Worm (Caenorhabditis elegans): ENCODE data around the gene mtss-1.

The mtss-1 gene

ce11 chrIII:8801864-8802818 lies 34.0 kb downstream of the mtss-1 start (continued):
- TF ChIP-seq hlh-11 (tag; optimal IDR thresholded peaks at IDR 0.05) (peak; percentile 100), T20F7.1 (GFP tag; optimal IDR thresholded peaks at IDR 0.05) (peak; percentile 87), ama-1 (optimal IDR thresholded peaks at IDR 0.05) (peak; percentile 42), fos-1 (tag; optimal IDR thresholded peaks at IDR 0.05) (peak; percentile 87), nhr-41 (GFP tag; IDR thresholded peaks at IDR 0.05) (peak; percentile 47; the same call in 1 of the 2 replicates), fkh-10 (GFP tag; optimal IDR thresholded peaks at IDR 0.05) (peak; percentile 90), zag-1 (tag; optimal IDR thresholded peaks at IDR 0.05) (peak; percentile 64), lim-7 (GFP tag; IDR thresholded peaks at IDR 0.05) (0 out of 2 replicates have a peak, but pooled peaks have one; percentile 3), jun-1 (tag; optimal IDR thresholded peaks at IDR 0.05) (peak; percentile 94), madf-5 (GFP tag; IDR thresholded peaks at IDR 0.05) (0 out of 4 replicates have a peak, but pooled peaks of 1 of the 2 experiments have one; percentile 5), mdl-1 (tag; optimal IDR thresholded peaks at IDR 0.05) (peak; percentile 94 to 98), daf-19 (GFP tag; conservative IDR thresholded peaks at IDR 0.05) (0 out of 2 replicates have a peak, but pooled peaks have one; percentile 58), dmd-8 (GFP tag; IDR thresholded peaks at IDR 0.05) (no peak), snpc-1.2 (GFP tag; IDR thresholded peaks at IDR 0.05) (peak; percentile 29; the same call in 1 of the 2 replicates), ceh-28 (tag; optimal IDR thresholded peaks at IDR 0.05) (peak; percentile 68), Y75B8A.6 (GFP tag; IDR thresholded peaks at IDR 0.05) (peak; percentile 17; the same call in 1 of the 2 replicates), ceh-20 (GFP tag; IDR thresholded peaks at IDR 0.05) (peak; percentile 73), Y48G9A.11 (GFP tag; IDR thresholded peaks at IDR 0.05) (no peak), nhr-10 (tag; optimal IDR thresholded peaks at IDR 0.05) (peak; percentile 96), lin-29 (GFP tag; IDR thresholded peaks at IDR 0.05) (peak; percentile 44; the same call in 1 of the 2 replicates), ces-1 (GFP tag; optimal IDR thresholded peaks at IDR 0.05) (no peak), daf-16 (GFP tag; optimal IDR thresholded peaks at IDR 0.05) (peak; percentile 79 to 96), daf-16 (tag; optimal IDR thresholded peaks at IDR 0.05) (peak; percentile 82), lin-15B (tag; optimal IDR thresholded peaks at IDR 0.05) (no peak), tag-97 (GFP tag; IDR thresholded peaks at IDR 0.05) (no peak), hlh-30 (tag; optimal IDR thresholded peaks at IDR 0.05; ENCODE audit: insufficient read depth) (peak; percentile 98), tra-1 (GFP tag; IDR thresholded peaks at IDR 0.05) (peak; percentile 70), php-3 (GFP tag; IDR thresholded peaks at IDR 0.05) (no peak), saeg-2 (GFP tag; IDR thresholded peaks at IDR 0.05) (peak; percentile 82), nhr-28 (tag; optimal IDR thresholded peaks at IDR 0.05) (peak; percentile 96), F49E8.2 (tag; optimal IDR thresholded peaks at IDR 0.05; ENCODE audit: borderline replicate concordance) (no peak), Y105C5A.15 (GFP tag; IDR thresholded peaks at IDR 0.05) (no peak)

- TF ChIP-seq D1046.2 (GFP tag; IDR thresholded peaks at IDR 0.05) = no peak
- peak; percentile 54 for TF ChIP-seq aha-1 (tag)
- peak; percentile 33 for TF ChIP-seq aly-2 (tag; optimal IDR thresholded peaks at IDR 0.05)
- no peak for TF ChIP-seq vab-7 (GFP tag; IDR thresholded peaks at IDR 0.05)
- 0 out of 4 replicates have a peak, but pooled peaks of 1 of the 2 experiments have one; percentile 20 for TF ChIP-seq madf-5 (GFP tag; IDR thresholded peaks at IDR 0.05)
- 0 out of 2 replicates have a peak, but pooled peaks have one; percentile 47 for TF ChIP-seq lim-7 (GFP tag; IDR thresholded peaks at IDR 0.05)
Measured at ce11 chrIII:8805815-8806214, 37.7 kb downstream of the mtss-1 start.

- TF ChIP-seq zfp-2 (tag; optimal IDR thresholded peaks at IDR 0.05) (no peak), ceh-28 (tag; optimal IDR thresholded peaks at IDR 0.05) (no peak), dpl-1 (GFP tag; optimal IDR thresholded peaks at IDR 0.05) (no peak), nhr-237 (tag; optimal IDR thresholded peaks at IDR 0.05) (no peak), nhr-11 (tag; optimal IDR thresholded peaks at IDR 0.05) (no peak)
Measured at ce11 chrIII:8807246-8807645, 39.1 kb downstream of the mtss-1 start, which contains the start of gene F54F2.7. TSS of gene F54F2.7 (minus strand) at chrIII:8807346.
